Fruit fly (Drosophila melanogaster) whole organism, adult: ENCODE measurements around the gene CG6726.

ENCODE experiments used
- CG11617 ChIP-seq: fragments of 200-800 bp; sonication (Bioruptor generic); optimal IDR thresholded peaks from 2 replicates; lab custom pipeline; 2017; ENCODE audit warnings: mild to moderate bottlenecking, missing biosample characterization, missing genetic modification reagents, missing genetic modification characterization
- CG12768 ChIP-seq: fragments of 200-800 bp; sonication (Bioruptor generic); optimal IDR thresholded peaks from 2 replicates; lab custom pipeline; 2017; ENCODE audit warnings: missing biosample characterization, missing genetic modification characterization, mild to moderate bottlenecking, moderate library complexity, missing genetic modification reagents
- CG33017 ChIP-seq: fragments of 200-800 bp; sonication (Bioruptor generic); optimal IDR thresholded peaks from 2 replicates; lab custom pipeline; 2018; ENCODE audit warnings: missing biosample characterization, mild to moderate bottlenecking, missing genetic modification characterization, moderate library complexity
- Clk ChIP-seq: fragments of 200-800 bp; sonication (Bioruptor generic); optimal IDR thresholded peaks from 2 replicates; lab custom pipeline; 2017; ENCODE audit warnings: missing biosample characterization, missing genetic modification characterization
- Hr96 ChIP-seq: fragments of 200-800 bp; sonication (Bioruptor generic); optimal IDR thresholded peaks from 2 replicates; lab custom pipeline; 2016; ENCODE audit warnings: missing biosample characterization, missing genetic modification characterization
- Mnt ChIP-seq: fragments of 200-800 bp; sonication (Bioruptor generic); optimal IDR thresholded peaks from 2 replicates; lab custom pipeline; 2016; ENCODE audit warnings: missing biosample characterization, mild to moderate bottlenecking, missing genetic modification characterization
- bab1 ChIP-seq: fragments of 200-800 bp; sonication (Bioruptor generic); optimal IDR thresholded peaks from 3 replicates; lab custom pipeline; 2019; ENCODE audit warnings: missing biosample characterization, mild to moderate bottlenecking, missing genetic modification characterization, moderate library complexity
- cnc ChIP-seq, 2 experiments: fragments of >200 bp; optimal IDR thresholded peaks; 2 replicates each; lab custom pipeline; 2017
- kay ChIP-seq: fragments of 200-800 bp; sonication (Bioruptor generic); peaks from one replicate; lab custom pipeline; 2016; ENCODE audit warnings: missing biosample characterization, missing genetic modification characterization, borderline replicate concordance
- ovo ChIP-seq: fragments of 200-800 bp; sonication (Bioruptor generic); optimal IDR thresholded peaks from 2 replicates; lab custom pipeline; 2016; ENCODE audit warnings: missing biosample characterization, missing genetic modification characterization
- pad ChIP-seq: fragments of 200-800 bp; sonication (Bioruptor generic); optimal IDR thresholded peaks from 3 replicates; lab custom pipeline; 2017; ENCODE audit warnings: missing biosample characterization, missing genetic modification characterization, mild to moderate bottlenecking, moderate library complexity, missing genetic modification reagents
- toe ChIP-seq: fragments of 200-800 bp; sonication (Bioruptor generic); optimal IDR thresholded peaks from 2 replicates; lab custom pipeline; 2016; ENCODE audit warnings: missing biosample characterization, missing genetic modification characterization

DNA sequence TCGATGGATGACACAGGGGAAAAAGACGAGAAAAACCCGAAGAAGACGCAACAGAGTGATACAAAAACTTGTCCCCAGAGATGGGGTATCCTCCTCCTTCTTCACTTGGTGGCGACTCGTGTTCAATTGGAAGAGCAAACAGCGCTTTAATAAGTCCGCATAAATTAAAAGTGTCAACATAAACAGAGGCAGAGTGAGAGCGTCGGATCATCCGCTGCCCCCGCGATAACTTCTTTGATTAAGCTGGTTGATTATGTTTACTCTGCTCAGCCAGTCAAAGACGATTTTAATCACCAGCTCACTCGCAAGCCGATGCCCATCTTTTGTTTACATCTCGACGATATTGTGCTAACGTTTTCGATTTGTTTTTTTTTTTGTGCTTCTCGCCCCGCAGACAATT is 28.3 kb downstream of the CG6726 start:
- TF ChIP-seq ovo (GFP tag; lab: Kevin White, UChicago) (no peak), CG12768 (GFP tag; lab: Kevin White, UChicago) (no peak), toe (no peak), CG11617 (no peak), Mnt (GFP tag; lab: Kevin White, UChicago) (no peak), pad (GFP tag; lab: Kevin White, UChicago) (no peak), cnc (optimal IDR thresholded peaks at IDR 0.05; lab: Kevin White, UChicago) (no peak), CG33017 (no peak), kay (GFP tag; lab: Kevin White, UChicago) (no peak), Hr96 (GFP tag; lab: Kevin White, UChicago) (no peak), bab1 (GFP tag; lab: Kevin White, UChicago) (no peak), Clk (GFP tag; lab: Kevin White, UChicago) (no peak)
